Worm (Caenorhabditis elegans) whole organism, late embryonic: ENCODE measurements around the gene F37B4.15.

ENCODE experiments used
- C38D4.7 ChIP-seq: fragments of 200-800 bp; sonication (Bioruptor generic); optimal IDR thresholded peaks from 2 replicates; lab custom pipeline; 2018; ENCODE audit warnings: mild to moderate bottlenecking, missing genetic modification characterization, moderate library complexity, missing compliant biosample characterization
- T23F11.4 ChIP-seq: fragments of 200-800 bp; sonication (Bioruptor generic); optimal IDR thresholded peaks from 2 replicates; lab custom pipeline; 2018; ENCODE audit warnings: mild to moderate bottlenecking, missing genetic modification characterization, missing compliant biosample characterization
- Y22D7AL.16 ChIP-seq: sonication (generic microtip); optimal IDR thresholded peaks from 2 replicates; lab custom pipeline; 2016; ENCODE audit warnings: missing genetic modification characterization, missing compliant biosample characterization
- ahr-1 ChIP-seq: sonication (generic microtip); optimal IDR thresholded peaks from 2 replicates; lab custom pipeline; 2016; ENCODE audit warnings: missing genetic modification characterization, missing compliant biosample characterization
- ceh-14 ChIP-seq: sonication (generic microtip); optimal IDR thresholded peaks from 2 replicates; lab custom pipeline; 2016; ENCODE audit warnings: missing genotype, missing genetic modification characterization, missing compliant biosample characterization
- ceh-22 ChIP-seq: sonication (generic microtip); optimal IDR thresholded peaks from 2 replicates; lab custom pipeline; 2017; ENCODE audit warnings: missing biosample characterization, missing genetic modification characterization
- ceh-24 ChIP-seq: sonication (generic microtip); optimal IDR thresholded peaks from 2 replicates; lab custom pipeline; 2016; ENCODE audit warnings: mild to moderate bottlenecking, missing genetic modification characterization, missing compliant biosample characterization
- ceh-31 ChIP-seq: sonication (generic microtip); optimal IDR thresholded peaks from 2 replicates; lab custom pipeline; 2016; ENCODE audit warnings: missing genetic modification characterization, missing compliant biosample characterization
- ceh-34 ChIP-seq: sonication (generic microtip); optimal IDR thresholded peaks from 2 replicates; lab custom pipeline; 2016; ENCODE audit warnings: mild to moderate bottlenecking, missing genetic modification characterization, missing compliant biosample characterization
- ceh-45 ChIP-seq: fragments of 200-800 bp; sonication (Bioruptor generic); IDR thresholded peaks from 2 replicates; pipeline ENCODE4 v1.3.6; 2022; ENCODE audit warnings: missing genetic modification reagents, missing genetic modification characterization, missing compliant biosample characterization
- ceh-48 ChIP-seq: sonication (generic microtip); optimal IDR thresholded peaks from 2 replicates; lab custom pipeline; 2016; ENCODE audit warnings: missing genetic modification characterization, inconsistent platforms, missing compliant biosample characterization
- dve-1 ChIP-seq: sonication (generic microtip); optimal IDR thresholded peaks from 2 replicates; lab custom pipeline; 2017; ENCODE audit warnings: antibody characterized with exemption, mild to moderate bottlenecking, missing genetic modification characterization, missing compliant biosample characterization
- elt-2 ChIP-seq: sonication (generic microtip); optimal IDR thresholded peaks from 2 replicates; lab custom pipeline; 2016; ENCODE audit warnings: missing genetic modification reagents, missing genetic modification characterization, missing compliant biosample characterization
- elt-4 ChIP-seq: sonication (generic microtip); optimal IDR thresholded peaks from 2 replicates; lab custom pipeline; 2016; ENCODE audit warnings: missing genetic modification characterization, missing compliant biosample characterization
- ets-4 ChIP-seq: sonication (generic microtip); optimal IDR thresholded peaks from 2 replicates; lab custom pipeline; 2016; ENCODE audit warnings: missing genetic modification characterization, missing compliant biosample characterization
- fax-1 ChIP-seq: sonication (generic microtip); optimal IDR thresholded peaks from 2 replicates; lab custom pipeline; 2016; ENCODE audit warnings: missing genotype, missing genetic modification characterization, missing compliant biosample characterization
- fkh-10 ChIP-seq: fragments of 150-350 bp; optimal IDR thresholded peaks from 2 replicates; lab custom pipeline; 2014; ENCODE audit warnings: missing biosample characterization, missing genetic modification reagents, missing genetic modification characterization
- hlh-6 ChIP-seq: sonication (generic microtip); optimal IDR thresholded peaks from 2 replicates; lab custom pipeline; 2016; ENCODE audit warnings: missing genotype, missing genetic modification characterization, missing compliant biosample characterization
- hlh-8 ChIP-seq: sonication (generic microtip); optimal IDR thresholded peaks from 2 replicates; lab custom pipeline; 2016; ENCODE audit warnings: missing genotype, missing genetic modification characterization, missing compliant biosample characterization
- lim-6 ChIP-seq: sonication (generic microtip); optimal IDR thresholded peaks from 2 replicates; lab custom pipeline; 2016; ENCODE audit warnings: missing genetic modification characterization, missing compliant biosample characterization
- lin-11 ChIP-seq: fragments of 200-800 bp; sonication (Bioruptor generic); optimal IDR thresholded peaks from 2 replicates; lab custom pipeline; 2018; ENCODE audit warnings: mild to moderate bottlenecking, missing genetic modification characterization, missing compliant biosample characterization
- mec-3 ChIP-seq: sonication (generic microtip); optimal IDR thresholded peaks from 2 replicates; lab custom pipeline; 2016; ENCODE audit warnings: borderline replicate concordance, missing genetic modification characterization, missing compliant biosample characterization
- nfya-1 ChIP-seq: sonication (generic microtip); optimal IDR thresholded peaks from 2 replicates; lab custom pipeline; 2017; ENCODE audit warnings: missing genetic modification characterization, mild to moderate bottlenecking, missing compliant biosample characterization, antibody characterized with exemption, moderate library complexity
- npax-4 ChIP-seq: sonication (generic microtip); optimal IDR thresholded peaks from 2 replicates; lab custom pipeline; 2016; ENCODE audit warnings: missing genetic modification characterization, missing compliant biosample characterization
- odd-2 ChIP-seq: sonication (generic microtip); optimal IDR thresholded peaks from 2 replicates; lab custom pipeline; 2017; ENCODE audit warnings: antibody characterized with exemption, mild to moderate bottlenecking, missing genetic modification characterization, missing compliant biosample characterization
- pat-9 ChIP-seq: fragments of 200-800 bp; sonication (Bioruptor generic); optimal IDR thresholded peaks from 2 replicates; lab custom pipeline; 2018; ENCODE audit warnings: mild to moderate bottlenecking, missing genetic modification characterization, moderate library complexity, missing compliant biosample characterization
- pha-2 ChIP-seq: sonication (generic microtip); optimal IDR thresholded peaks from 2 replicates; lab custom pipeline; 2017; ENCODE audit warnings: mild to moderate bottlenecking, missing genetic modification characterization, missing compliant biosample characterization
- pros-1 ChIP-seq: fragments of 150-350 bp; optimal IDR thresholded peaks from 2 replicates; lab custom pipeline; 2014; ENCODE audit warnings: missing biosample characterization, missing genetic modification reagents, missing genetic modification characterization
- ref-2 ChIP-seq: sonication (generic microtip); optimal IDR thresholded peaks from 2 replicates; lab custom pipeline; 2016; ENCODE audit warnings: missing genetic modification characterization, missing compliant biosample characterization
- rnt-1 ChIP-seq: sonication (generic microtip); optimal IDR thresholded peaks from 2 replicates; lab custom pipeline; 2016; ENCODE audit warnings: missing genetic modification characterization, missing compliant biosample characterization
- sdc-2 ChIP-seq: sonication (generic microtip); optimal IDR thresholded peaks from 2 replicates; lab custom pipeline; 2016; ENCODE audit warnings: missing genotype, missing genetic modification characterization, missing compliant biosample characterization
- sox-2 ChIP-seq: fragments of 200-800 bp; sonication (Bioruptor generic); IDR thresholded peaks from 2 replicates; pipeline ENCODE4 v1.3.6; 2022; ENCODE audit warnings: missing genetic modification reagents, missing genetic modification characterization, missing compliant biosample characterization
- tbx-2 ChIP-seq: sonication (generic microtip); optimal IDR thresholded peaks from 2 replicates; lab custom pipeline; 2016; ENCODE audit warnings: missing genetic modification characterization, missing compliant biosample characterization
- tbx-7 ChIP-seq: sonication (generic microtip); optimal IDR thresholded peaks from 2 replicates; lab custom pipeline; 2016; ENCODE audit warnings: missing genotype, missing genetic modification characterization, missing compliant biosample characterization
- unc-3 ChIP-seq, 2 experiments: fragments of 200-800 bp in 1 of 2; sonication (Bioruptor generic) in 1 of 2; sonication (generic microtip) in 1 of 2; conservative IDR thresholded peaks in 1 of 2; optimal IDR thresholded peaks in 1 of 2; 2 replicates each; pipeline versions ENCODE4 v1.3.6 to Lab custom; 2016 to 2022; ENCODE audit warnings: missing compliant biosample characterization in 2 of 2, missing genetic modification characterization in 2 of 2, missing genetic modification reagents in 1 of 2
- unc-42 ChIP-seq: sonication (generic microtip); optimal IDR thresholded peaks from 2 replicates; lab custom pipeline; 2016; ENCODE audit warnings: missing genotype, missing genetic modification characterization, missing compliant biosample characterization
- unc-55 ChIP-seq: sonication (generic microtip); optimal IDR thresholded peaks from 2 replicates; lab custom pipeline; 2017; ENCODE audit warnings: missing biosample characterization, missing genetic modification reagents, missing genetic modification characterization
- unc-86 ChIP-seq: sonication (generic microtip); optimal IDR thresholded peaks from 2 replicates; lab custom pipeline; 2016; ENCODE audit warnings: missing genetic modification characterization, missing compliant biosample characterization
- zip-5 ChIP-seq: sonication (generic microtip); optimal IDR thresholded peaks from 2 replicates; lab custom pipeline; 2016; ENCODE audit warnings: missing genetic modification characterization, missing compliant biosample characterization

The F37B4.15 gene

DNA sequence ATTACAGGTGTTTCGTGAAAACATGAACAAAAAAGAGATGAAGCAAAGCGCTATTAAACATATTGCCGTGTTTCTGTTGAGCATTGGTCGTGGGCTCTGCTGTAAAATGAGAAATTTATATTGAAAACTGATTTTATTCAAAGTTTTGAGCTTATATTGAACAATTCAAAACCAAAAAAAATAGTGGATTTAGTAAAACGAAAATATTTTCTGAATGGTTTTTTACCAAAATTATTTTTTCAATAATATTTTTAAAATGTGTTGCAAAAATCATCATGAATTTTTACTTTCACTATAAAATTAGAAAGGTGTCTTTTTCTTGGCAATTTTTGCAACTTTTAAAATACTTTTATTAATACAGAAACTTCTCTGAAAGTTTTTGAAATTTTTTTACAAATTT is 11.2 kb downstream of the F37B4.15 start, which contains the start of gene C31B8.7:
C31B8.7 (minus strand) TSS at position 101 of the 400 bp plus-strand sequence.
- TF ChIP-seq ref-2 (tag; lab: Kevin White, UChicago) (no peak), unc-3 (GFP tag; conservative IDR thresholded peaks at IDR 0.05; lab: Robert Waterston, UW) (no peak), unc-3 (tag; optimal IDR thresholded peaks at IDR 0.05; lab: Kevin White, UChicago) (no peak), pat-9 (tag; lab: Kevin White, UChicago) (no peak)

DNA sequence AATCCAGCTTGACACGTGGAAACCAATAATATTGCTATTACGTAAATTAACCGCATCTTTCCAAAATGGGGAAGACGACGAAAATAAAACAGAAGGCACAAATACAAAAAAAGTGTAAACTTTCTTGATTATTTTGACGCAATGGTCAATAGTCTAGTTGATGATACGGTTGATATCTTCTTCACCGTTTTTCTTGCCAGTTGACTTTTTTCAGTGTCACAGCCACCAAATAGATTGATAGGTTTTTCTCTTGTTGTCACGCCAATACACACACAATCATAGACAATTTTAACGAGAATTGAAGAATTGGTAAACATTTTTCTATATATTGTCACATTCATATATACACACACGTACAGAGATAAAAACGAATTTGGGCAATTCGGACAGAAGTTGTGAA is 17.5 kb downstream of the F37B4.15 start, which contains the start of gene zmp-3:
zmp-3 (minus strand) TSS at position 101 of the 400 bp plus-strand sequence.
- TF ChIP-seq dve-1 (no peak), tbx-2 (tag; lab: Kevin White, UChicago) (no peak), ahr-1 (tag; lab: Kevin White, UChicago) (no peak), ceh-48 (tag; lab: Kevin White, UChicago) (no peak), npax-4 (tag; lab: Kevin White, UChicago) (no peak), ceh-22 (tag; lab: Kevin White, UChicago) (no peak), lin-11 (tag; lab: Kevin White, UChicago) (no peak), tbx-7 (tag; lab: Kevin White, UChicago) (no peak), pat-9 (tag; lab: Kevin White, UChicago) (no peak), ceh-31 (tag; lab: Kevin White, UChicago) (no peak), nfya-1 (tag; lab: Kevin White, UChicago) (no peak), ceh-34 (tag; lab: Kevin White, UChicago) (no peak), rnt-1 (tag; lab: Kevin White, UChicago) (no peak), C38D4.7 (no peak), pros-1 (tag; lab: Kevin White, UChicago) (no peak), unc-42 (tag; lab: Kevin White, UChicago) (no peak)

DNA sequence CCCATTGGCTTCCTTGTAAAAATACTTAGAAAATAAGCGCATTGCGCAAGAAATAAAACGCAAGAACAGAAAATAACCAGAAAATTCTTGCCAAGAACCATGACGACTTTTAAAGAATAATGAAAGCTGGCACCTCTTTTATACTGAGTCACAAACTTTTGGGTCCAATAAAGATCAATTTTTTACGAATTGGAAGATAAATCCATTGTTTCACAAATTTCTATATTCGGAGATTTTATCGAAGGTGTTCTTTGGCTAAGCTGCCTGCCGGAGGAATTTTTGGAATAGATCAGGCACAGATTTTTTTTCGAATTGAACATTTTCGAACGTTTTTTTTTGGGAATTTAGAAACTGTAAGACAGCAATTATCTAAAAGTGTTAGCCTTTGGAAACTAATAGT is 20.9 kb downstream of the F37B4.15 start, which contains the start of gene C31B8.9:
C31B8.9 (minus strand) TSS at position 101 of the 400 bp plus-strand sequence.
- TF ChIP-seq elt-4 (tag; lab: Kevin White, UChicago) (no peak), hlh-6 (tag; lab: Kevin White, UChicago) (no peak), sdc-2 (no peak), tbx-2 (tag; lab: Kevin White, UChicago) (no peak), ets-4 (tag; lab: Kevin White, UChicago) (no peak), pha-2 (no peak), lim-6 (tag; lab: Kevin White, UChicago) (no peak), hlh-8 (no peak), ahr-1 (tag; lab: Kevin White, UChicago) (no peak), rnt-1 (tag; lab: Kevin White, UChicago) (no peak), unc-55 (GFP tag; lab: Kevin White, UChicago) (no peak), ceh-45 (GFP tag; lab: Robert Waterston, UW) (no peak), fax-1 (no peak), elt-2 (tag; lab: Kevin White, UChicago) (no peak), odd-2 (tag; lab: Kevin White, UChicago) (no peak), fkh-10 (GFP tag; lab: Kevin White, UChicago) (no peak)

DNA sequence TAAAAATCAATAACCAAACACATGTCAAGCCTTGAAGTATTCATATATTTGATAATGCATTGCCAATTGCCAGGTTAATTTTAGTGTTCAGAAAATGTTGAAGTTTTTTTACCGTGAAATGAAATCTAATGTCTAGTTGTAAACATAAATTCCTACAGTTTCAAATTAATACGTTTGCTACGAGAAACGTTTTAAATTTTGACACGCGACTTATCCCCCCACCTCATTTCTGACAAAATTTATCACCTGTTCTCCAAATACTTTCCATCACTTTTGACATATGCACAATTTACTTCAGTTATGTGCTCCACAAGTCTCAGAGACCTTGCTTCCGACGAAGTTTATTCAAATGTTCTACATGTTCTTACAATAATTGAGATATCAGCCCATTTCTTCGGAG is 21.9 kb downstream of the F37B4.15 start, which contains the start of gene srh-146:
srh-146 (plus strand) TSS at position 301 of the 400 bp plus-strand sequence.
- TF ChIP-seq ceh-14 (no peak), dve-1 (no peak), mec-3 (tag; lab: Kevin White, UChicago) (no peak), pros-1 (tag; lab: Kevin White, UChicago) (no peak), sox-2 (GFP tag; lab: Robert Waterston, UW) (no peak), elt-2 (tag; lab: Kevin White, UChicago) (no peak), ceh-48 (tag; lab: Kevin White, UChicago) (no peak), T23F11.4 (GFP tag; lab: Kevin White, UChicago) (no peak), tbx-7 (tag; lab: Kevin White, UChicago) (no peak), ceh-31 (tag; lab: Kevin White, UChicago) (no peak), nfya-1 (tag; lab: Kevin White, UChicago) (no peak), npax-4 (tag; lab: Kevin White, UChicago) (no peak), ceh-24 (tag; lab: Kevin White, UChicago) (no peak), rnt-1 (tag; lab: Kevin White, UChicago) (no peak), tbx-2 (tag; lab: Kevin White, UChicago) (no peak), unc-86 (tag; lab: Kevin White, UChicago) (no peak), odd-2 (tag; lab: Kevin White, UChicago) (no peak), Y22D7AL.16 (tag; lab: Kevin White, UChicago) (no peak), zip-5 (tag; lab: Kevin White, UChicago) (no peak), elt-4 (tag; lab: Kevin White, UChicago) (no peak)
